Fruit fly (Drosophila melanogaster) whole organism, embryonic: ENCODE results near the gene Nxf3.

Experiments
- Bgb ChIP-seq: fragments of 200-800 bp; sonication (Bioruptor generic); IDR thresholded peaks from 2 replicates; pipeline ENCODE4 v1.3.6; 2022; ENCODE audit warnings: missing biosample characterization, missing genetic modification characterization; ENCODE audit not compliant: partially characterized antibody
- Bteb2 ChIP-seq: fragments of 200-800 bp; sonication (Bioruptor generic); optimal IDR thresholded peaks from 2 replicates; lab custom pipeline; 2016; ENCODE audit warnings: missing biosample characterization, missing genetic modification characterization
- CG11093 ChIP-seq: fragments of 200-800 bp; sonication (Bioruptor generic); IDR thresholded peaks from 3 replicates; pipeline ENCODE4 v1.3.6; 2022; ENCODE audit warnings: missing biosample characterization, missing genetic modification characterization
- CG11696 ChIP-seq: fragments of 200-800 bp; sonication (Bioruptor generic); IDR thresholded peaks from 2 replicates; pipeline ENCODE4 v1.3.6; 2022; ENCODE audit warnings: missing biosample characterization, missing genetic modification characterization
- CG14860 ChIP-seq: fragments of 200-800 bp; sonication (Bioruptor generic); IDR thresholded peaks from 3 replicates; pipeline ENCODE4 v1.3.6; 2022; ENCODE audit warnings: missing biosample characterization, missing genetic modification characterization; ENCODE audit not compliant: partially characterized antibody
- CG1529 ChIP-seq: fragments of 200-800 bp; sonication (Bioruptor generic); optimal IDR thresholded peaks from 3 replicates; lab custom pipeline; 2018; ENCODE audit warnings: missing biosample characterization, missing genetic modification characterization
- CG15696 ChIP-seq: fragments of 200-800 bp; sonication (Bioruptor generic); optimal IDR thresholded peaks from 2 replicates; lab custom pipeline; 2019; ENCODE audit warnings: missing biosample characterization, mild to moderate bottlenecking, missing genetic modification characterization, moderate library complexity
- CG17359 ChIP-seq: fragments of 200-800 bp; sonication (Bioruptor generic); optimal IDR thresholded peaks from 3 replicates; lab custom pipeline; 2018; ENCODE audit warnings: missing biosample characterization, mild to moderate bottlenecking, missing genetic modification characterization, moderate library complexity
- CG1792 ChIP-seq: fragments of 200-800 bp; sonication (Bioruptor generic); optimal IDR thresholded peaks from 2 replicates; lab custom pipeline; 2016; ENCODE audit warnings: missing biosample characterization, missing genetic modification characterization
- CG1832 ChIP-seq: fragments of 200-800 bp; sonication (Bioruptor generic); optimal IDR thresholded peaks from 2 replicates; lab custom pipeline; 2017; ENCODE audit warnings: missing biosample characterization, mild to moderate bottlenecking, missing genetic modification characterization, inconsistent platforms
- CG2129 ChIP-seq: fragments of 200-800 bp; sonication (Bioruptor generic); IDR thresholded peaks from 2 replicates; pipeline ENCODE4 v1.3.6; 2022; ENCODE audit warnings: missing biosample characterization, missing genetic modification characterization; ENCODE audit not compliant: partially characterized antibody
- CG2199 ChIP-seq: fragments of 200-800 bp; sonication (Bioruptor generic); IDR thresholded peaks from 3 replicates; pipeline ENCODE4 v1.3.6; 2022; ENCODE audit warnings: missing biosample characterization, missing genetic modification characterization
- CG30020 ChIP-seq: fragments of 200-800 bp; optimal IDR thresholded peaks from 2 replicates; lab custom pipeline; 2019; ENCODE audit warnings: missing biosample characterization, mild to moderate bottlenecking, missing genetic modification characterization, moderate library complexity
- CG31224 ChIP-seq: fragments of 200-800 bp; sonication (Bioruptor generic); IDR thresholded peaks from 2 replicates; pipeline ENCODE4 v1.3.6; 2022; ENCODE audit warnings: missing biosample characterization, missing genetic modification characterization
- CG32772 ChIP-seq: fragments of 200-800 bp; sonication (Bioruptor generic); IDR thresholded peaks from 2 replicates; pipeline ENCODE4 v1.3.6; 2022; ENCODE audit warnings: missing biosample characterization, missing genetic modification characterization
- CG6254 ChIP-seq: fragments of 200-800 bp; sonication (Bioruptor generic); optimal IDR thresholded peaks from 3 replicates; lab custom pipeline; 2017; ENCODE audit warnings: mild to moderate bottlenecking, missing biosample characterization, missing genetic modification reagents, missing genetic modification characterization
- CG7839 ChIP-seq: fragments of 200-800 bp; sonication (Bioruptor generic); optimal IDR thresholded peaks from 3 replicates; lab custom pipeline; 2018; ENCODE audit warnings: missing biosample characterization, mild to moderate bottlenecking, missing genetic modification characterization, moderate library complexity
- E2f2 ChIP-seq: fragments of 200-800 bp; sonication (Bioruptor generic); IDR thresholded peaks from 2 replicates; pipeline ENCODE4 v1.3.6; 2022; ENCODE audit warnings: missing biosample characterization, missing genetic modification characterization
- Eip74EF ChIP-seq, 2 experiments: fragments of 200-800 bp in 1 of 2; fragments of >200 bp in 1 of 2; sonication (Bioruptor generic) in 1 of 2; optimal IDR thresholded peaks; 2 replicates each; lab custom pipeline; 2017 to 2019; ENCODE audit warnings: missing biosample characterization in 2 of 2, missing genetic modification characterization in 2 of 2, mild to moderate bottlenecking in 1 of 2, moderate library complexity in 1 of 2
- Elba2 ChIP-seq: fragments of 200-800 bp; sonication (Bioruptor generic); optimal IDR thresholded peaks from 3 replicates; lab custom pipeline; 2016; ENCODE audit warnings: missing biosample characterization, missing genetic modification characterization
- H15 ChIP-seq: fragments of 200-800 bp; sonication (Bioruptor generic); IDR thresholded peaks from 3 replicates; pipeline ENCODE4 v1.3.6; 2022; ENCODE audit warnings: missing biosample characterization, missing genetic modification characterization
- Hey ChIP-seq: fragments of 200-800 bp; sonication (Bioruptor generic); optimal IDR thresholded peaks from 3 replicates; lab custom pipeline; 2018; ENCODE audit warnings: missing biosample characterization, mild to moderate bottlenecking, missing genetic modification characterization
- Hr51 ChIP-seq, 2 experiments: fragments of 200-800 bp; sonication (Bioruptor generic); optimal IDR thresholded peaks; 2 replicates in 1 of 2; 3 replicates in 1 of 2; lab custom pipeline; 2016 to 2018; ENCODE audit warnings: missing biosample characterization in 2 of 2, missing genetic modification characterization in 2 of 2, mild to moderate bottlenecking in 1 of 2, moderate library complexity in 1 of 2
- Lhr ChIP-seq: fragments of 200-800 bp; sonication (Bioruptor generic); optimal IDR thresholded peaks from 3 replicates; lab custom pipeline; 2017; ENCODE audit warnings: mild to moderate bottlenecking, missing biosample characterization, missing genetic modification reagents, missing genetic modification characterization
- Lim3 ChIP-seq: fragments of 200-800 bp; sonication (Bioruptor generic); IDR thresholded peaks from 2 replicates; pipeline ENCODE4 v1.3.6; 2022; ENCODE audit warnings: missing biosample characterization, missing genetic modification characterization
- NK7.1 ChIP-seq: fragments of 200-800 bp; sonication (Bioruptor generic); optimal IDR thresholded peaks from 3 replicates; lab custom pipeline; 2016; ENCODE audit warnings: missing biosample characterization, missing genetic modification characterization
- Nf-YA ChIP-seq: fragments of 200-800 bp; sonication (Bioruptor generic); IDR thresholded peaks from 2 replicates; pipeline ENCODE4 v1.3.6; 2022; ENCODE audit warnings: missing biosample characterization, missing genetic modification characterization
- NfI ChIP-seq: fragments of 200-800 bp; sonication (Bioruptor generic); optimal IDR thresholded peaks from 3 replicates; lab custom pipeline; 2018; ENCODE audit warnings: missing biosample characterization, mild to moderate bottlenecking, missing genetic modification characterization, moderate library complexity
- Six4 ChIP-seq: fragments of 200-800 bp; sonication (Bioruptor generic); optimal IDR thresholded peaks from 2 replicates; lab custom pipeline; 2016; ENCODE audit warnings: missing biosample characterization, missing genetic modification characterization
- Usf ChIP-seq: fragments of 200-800 bp; sonication (Bioruptor generic); optimal IDR thresholded peaks from 2 replicates; lab custom pipeline; 2017; ENCODE audit warnings: missing genotype, missing biosample characterization, missing genetic modification characterization
- Xbp1 ChIP-seq: fragments of 200-800 bp; sonication (Bioruptor generic); optimal IDR thresholded peaks from 3 replicates; lab custom pipeline; 2016; ENCODE audit warnings: missing biosample characterization, mild to moderate bottlenecking, missing genetic modification characterization
- az2 ChIP-seq: fragments of 200-800 bp; sonication (Bioruptor generic); optimal IDR thresholded peaks from 3 replicates; lab custom pipeline; 2016; ENCODE audit warnings: missing biosample characterization, missing genetic modification characterization
- corto ChIP-seq: fragments of 200-800 bp; sonication (Bioruptor generic); optimal IDR thresholded peaks from 2 replicates; lab custom pipeline; 2016; ENCODE audit warnings: missing biosample characterization, mild to moderate bottlenecking, missing genetic modification characterization, moderate library complexity
- crc ChIP-seq: fragments of 200-800 bp; sonication (Bioruptor generic); optimal IDR thresholded peaks from 2 replicates; lab custom pipeline; 2016; ENCODE audit warnings: missing biosample characterization, missing genetic modification characterization
- da ChIP-seq: fragments of 200-800 bp; sonication (Bioruptor generic); optimal IDR thresholded peaks from 2 replicates; lab custom pipeline; 2016; ENCODE audit warnings: missing biosample characterization, missing genetic modification characterization
- fu2 ChIP-seq: fragments of 200-800 bp; sonication (Bioruptor generic); optimal IDR thresholded peaks from 2 replicates; lab custom pipeline; 2016; ENCODE audit warnings: missing biosample characterization, missing genetic modification characterization
- hkb ChIP-seq, 2 experiments: fragments of 200-800 bp in 1 of 2; fragments of >200 bp in 1 of 2; sonication (Bioruptor generic) in 1 of 2; IDR thresholded peaks in 1 of 2; optimal IDR thresholded peaks in 1 of 2; 2 replicates each; pipeline versions ENCODE4 v1.3.6 to Lab custom; 2017 to 2022; ENCODE audit warnings: missing biosample characterization in 1 of 2, missing genetic modification characterization in 1 of 2
- inv ChIP-seq: fragments of 200-800 bp; sonication (Bioruptor generic); IDR thresholded peaks from 2 replicates; pipeline ENCODE4 v1.3.6; 2022; ENCODE audit warnings: missing biosample characterization, missing genetic modification characterization; ENCODE audit not compliant: partially characterized antibody
- lilli ChIP-seq: fragments of 200-800 bp; sonication (Bioruptor generic); optimal IDR thresholded peaks from 3 replicates; lab custom pipeline; 2016; ENCODE audit warnings: missing biosample characterization, missing genetic modification characterization
- lola ChIP-seq, 3 experiments: fragments of >200 bp in 2 of 3; fragments of 200-800 bp in 1 of 3; sonication (Bioruptor generic) in 1 of 3; optimal IDR thresholded peaks; 2 replicates each; lab custom pipeline; 2017 to 2019; ENCODE audit warnings: missing biosample characterization in 3 of 3, missing genetic modification characterization in 3 of 3, mild to moderate bottlenecking in 1 of 3, moderate library complexity in 1 of 3
- nau ChIP-seq: fragments of 200-800 bp; sonication (Bioruptor generic); optimal IDR thresholded peaks from 3 replicates; lab custom pipeline; 2017; ENCODE audit warnings: missing biosample characterization, mild to moderate bottlenecking, missing genetic modification characterization, missing genetic modification reagents
- nmo ChIP-seq: fragments of 200-800 bp; sonication (Bioruptor generic); optimal IDR thresholded peaks from 2 replicates; lab custom pipeline; 2018; ENCODE audit warnings: missing biosample characterization, mild to moderate bottlenecking, missing genetic modification characterization, moderate library complexity
- ro ChIP-seq: fragments of 200-800 bp; sonication (Bioruptor generic); IDR thresholded peaks from 2 replicates; pipeline ENCODE4 v1.3.6; 2022; ENCODE audit warnings: missing biosample characterization, missing genetic modification characterization
- row ChIP-seq: fragments of 200-800 bp; sonication (Bioruptor generic); IDR thresholded peaks from 3 replicates; pipeline ENCODE4 v1.3.6; 2022; ENCODE audit warnings: missing biosample characterization, missing genetic modification characterization
- run ChIP-seq: fragments of 200-800 bp; sonication (Bioruptor generic); optimal IDR thresholded peaks from 3 replicates; lab custom pipeline; 2018; ENCODE audit warnings: missing biosample characterization, mild to moderate bottlenecking, missing genetic modification characterization
- toy ChIP-seq: fragments of 200-800 bp; sonication (Bioruptor generic); IDR thresholded peaks from 2 replicates; pipeline ENCODE4 v1.3.6; 2022; ENCODE audit warnings: missing biosample characterization, missing genetic modification characterization
- unc-4 ChIP-seq: fragments of 200-800 bp; sonication (Bioruptor generic); IDR thresholded peaks from 2 replicates; pipeline ENCODE4 v1.3.6; 2022; ENCODE audit warnings: missing biosample characterization, missing genetic modification characterization; ENCODE audit not compliant: partially characterized antibody
- z ChIP-seq: fragments of 200-800 bp; sonication (Bioruptor generic); IDR thresholded peaks from 3 replicates; pipeline ENCODE4 v1.3.6; 2022; ENCODE audit warnings: missing biosample characterization, missing genetic modification characterization

The Nxf3 gene

DNA sequence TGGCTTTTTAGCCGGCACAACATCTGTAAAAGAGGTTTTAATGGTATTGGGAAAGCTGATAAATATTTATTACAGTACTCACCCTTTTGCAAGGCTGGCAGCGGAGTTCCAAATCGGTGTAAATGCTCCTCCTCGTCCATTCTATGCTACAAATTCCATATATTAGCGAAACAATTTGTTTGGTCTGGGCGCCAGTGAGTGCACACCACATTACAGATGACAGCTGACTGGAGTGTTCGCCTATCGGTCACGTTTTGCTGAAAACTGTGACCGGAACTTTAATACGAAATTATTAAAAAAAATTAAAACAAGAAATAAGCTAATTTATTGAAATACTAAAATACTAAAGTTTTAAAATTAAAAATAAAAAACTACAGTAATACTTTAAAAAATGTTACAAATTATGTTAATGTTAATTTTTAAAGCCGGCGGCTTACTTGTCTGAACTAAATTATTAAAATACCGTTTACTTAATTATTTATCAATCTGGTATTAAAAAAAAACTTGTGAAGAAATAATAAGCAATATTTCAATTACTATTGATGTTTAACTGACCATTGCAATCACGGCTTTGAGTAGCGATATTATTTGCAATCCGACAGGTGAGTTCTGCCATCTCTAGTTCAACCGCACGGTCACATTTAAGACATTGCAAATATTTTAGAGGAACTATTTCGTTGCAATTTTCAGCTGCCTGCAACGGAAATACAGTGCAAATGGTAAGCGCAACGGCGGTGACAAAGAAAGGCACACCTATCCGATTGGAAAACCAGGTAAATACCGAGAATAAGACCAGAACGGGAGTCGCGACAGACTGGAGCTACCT is 36.0 kb upstream of the Nxf3 start, which contains the start of the genes CG8833 and DCTN1-p150 (continued):
- no peak for TF ChIP-seq Usf (GFP tag; lab: Kevin White, UChicago)
- no peak for TF ChIP-seq corto (GFP tag; lab: Kevin White, UChicago)
- TF ChIP-seq unc-4 = peak; percentile 43; the same call in 1 of the 2 replicates
- no peak for TF ChIP-seq E2f2 (GFP tag; lab: Robert Waterston, UW)
- no peak for TF ChIP-seq NK7.1 (GFP tag; lab: Kevin White, UChicago)
- peak; percentile 50 for TF ChIP-seq Elba2 (GFP tag; lab: Kevin White, UChicago)
- no peak for TF ChIP-seq nau (GFP tag; lab: Kevin White, UChicago)
- no peak for TF ChIP-seq CG1792 (GFP tag; lab: Kevin White, UChicago)
- no peak for TF ChIP-seq CG11093 (GFP tag; lab: Robert Waterston, UW)
- no peak for TF ChIP-seq Hey (tag; lab: Kevin White, UChicago)
- TF ChIP-seq CG15696 (tag; lab: Kevin White, UChicago) = peak; percentile 29
- TF ChIP-seq Hr51 (GFP tag; optimal IDR thresholded peaks at IDR 0.05; lab: Kevin White, UChicago) = no peak
- TF ChIP-seq Xbp1 (GFP tag; lab: Kevin White, UChicago) = peak; percentile 73
- TF ChIP-seq Lim3 (GFP tag; lab: Robert Waterston, UW) = no peak
- peak; percentile 43 for TF ChIP-seq CG30020 (tag; lab: Kevin White, UChicago)
- no peak for TF ChIP-seq H15 (GFP tag; lab: Robert Waterston, UW)
- no peak for TF ChIP-seq run (tag; lab: Kevin White, UChicago)
- TF ChIP-seq inv (GFP tag; lab: Robert Waterston, UW) = no peak; the same call in 1 of the 2 replicates
- TF ChIP-seq CG1529 (GFP tag; lab: Kevin White, UChicago) = no peak
- peak in 1 of 3 experiments; percentile 44 for TF ChIP-seq lola (GFP tag; optimal IDR thresholded peaks at IDR 0.05; lab: Kevin White, UChicago)
- TF ChIP-seq CG6254 (GFP tag; lab: Kevin White, UChicago) = no peak
- peak; percentile 33; the same call in 1 of the 3 replicates for TF ChIP-seq CG14860 (GFP tag; lab: Robert Waterston, UW)
- no peak for TF ChIP-seq Nf-YA (GFP tag; lab: Robert Waterston, UW)
- no peak for TF ChIP-seq CG2129 (GFP tag; lab: Robert Waterston, UW)
- TF ChIP-seq fu2 (GFP tag; lab: Kevin White, UChicago) = peak; percentile 42
- no peak for TF ChIP-seq CG31224 (GFP tag; lab: Robert Waterston, UW)
- TF ChIP-seq lilli (GFP tag; lab: Kevin White, UChicago) = peak; percentile 74
- TF ChIP-seq crc = no peak
- no peak for TF ChIP-seq ro
- no peak for TF ChIP-seq CG11696 (GFP tag; lab: Robert Waterston, UW)
- TF ChIP-seq nmo (GFP tag; lab: Kevin White, UChicago) = peak; percentile 67
- peak; percentile 86 for TF ChIP-seq row (GFP tag; lab: Robert Waterston, UW)
- no peak for TF ChIP-seq Bteb2 (GFP tag; lab: Kevin White, UChicago)
- peak; percentile 34 for TF ChIP-seq az2 (GFP tag; lab: Kevin White, UChicago)
- TF ChIP-seq CG17359 (tag; lab: Kevin White, UChicago) = no peak
- no peak for TF ChIP-seq toy (GFP tag; lab: Robert Waterston, UW)
- TF ChIP-seq Six4 = no peak
- TF ChIP-seq NfI (GFP tag; lab: Kevin White, UChicago) = peak; percentile 32
- TF ChIP-seq da = no peak
- TF ChIP-seq hkb (optimal IDR thresholded peaks at IDR 0.05; lab: Kevin White, UChicago) = no peak
- TF ChIP-seq hkb (GFP tag; IDR thresholded peaks at IDR 0.05; lab: Robert Waterston, UW) = no peak
- no peak for TF ChIP-seq CG7839 (tag; lab: Kevin White, UChicago)
- no peak for TF ChIP-seq Lhr (GFP tag; lab: Kevin White, UChicago)
- peak; percentile 47 for TF ChIP-seq Bgb (GFP tag; lab: Robert Waterston, UW)
- no peak for TF ChIP-seq z (GFP tag; lab: Robert Waterston, UW)
- TF ChIP-seq CG2199 (GFP tag; lab: Robert Waterston, UW) = no peak
- no peak for TF ChIP-seq CG1832 (GFP tag; lab: Kevin White, UChicago)
- TF ChIP-seq Eip74EF (GFP tag; optimal IDR thresholded peaks at IDR 0.05; lab: Kevin White, UChicago) = no peak
- no peak for TF ChIP-seq CG32772 (GFP tag; lab: Robert Waterston, UW)
